Worm (Caenorhabditis elegans) whole organism, mixed stage, embryonic: ENCODE data around the gene Y105C5A.26.
"Not testable (repeated sequence)": the region's sequence is repeated elsewhere in the genome, so short reads cannot be mapped to it uniquely, and the experiment has no call there.

Experiments used
- ces-1 ChIP-seq: fragments of 150-350 bp; optimal IDR thresholded peaks from 2 replicates; lab custom pipeline; 2014; ENCODE audit warnings: missing biosample characterization, missing genetic modification reagents, missing genetic modification characterization
- drap-1 ChIP-seq: fragments of 200-800 bp; sonication (Bioruptor generic); optimal IDR thresholded peaks from 3 replicates; lab custom pipeline; 2018; ENCODE audit warnings: mild to moderate bottlenecking, missing genetic modification characterization, missing compliant biosample characterization
- lsy-2 ChIP-seq: fragments of 150-350 bp; optimal IDR thresholded peaks from 2 replicates; lab custom pipeline; 2014; ENCODE audit warnings: missing biosample characterization, missing genetic modification characterization
- snpc-4 ChIP-seq: fragments of 150-350 bp; optimal IDR thresholded peaks from 2 replicates; lab custom pipeline; 2014; ENCODE audit warnings: missing biosample characterization, missing genetic modification characterization

Y105C5A.26 gene

ce11 chrIV:15635462-15635861 is 45.9 kb downstream of the Y105C5A.26 start, which contains the start of gene Y105C5A.10:
Gene Y105C5A.10, plus strand, starts transcription at chrIV:15635762.
- TF ChIP-seq drap-1 (GFP tag; lab: Kevin White, UChicago); snpc-4; ces-1 (GFP tag; lab: Kevin White, UChicago): not testable (repeated sequence)

ce11 chrIV:15634240-15634789 is 47.0 kb downstream of the Y105C5A.26 start, which contains the start of gene Y105C5A.1274:
Gene Y105C5A.1274, plus strand, starts transcription at chrIV:15634739.
- TF ChIP-seq lsy-2 (tag; lab: Kevin White, UChicago): peak; percentile 23
